Fruit fly (Drosophila melanogaster) whole organism: Measurements from ENCODE around the gene CG9426.

Experiments used
- CG8478 ChIP-seq: fragments of >200 bp; optimal IDR thresholded peaks from 2 replicates; lab custom pipeline; 2018; ENCODE audit warnings: inconsistent platforms
- Dll ChIP-seq: fragments of >200 bp; optimal IDR thresholded peaks from 2 replicates; lab custom pipeline; 2017
- EcR ChIP-seq, 2 experiments: fragments of >200 bp; optimal IDR thresholded peaks; 2 replicates each; lab custom pipeline; 2017; ENCODE audit warnings: missing biosample characterization in 2 of 2, missing genetic modification characterization in 2 of 2, missing genetic modification reagents in 2 of 2
- pan ChIP-seq: fragments of >200 bp; optimal IDR thresholded peaks from 2 replicates; lab custom pipeline; 2017
- psq ChIP-seq: fragments of >200 bp; optimal IDR thresholded peaks from 2 replicates; lab custom pipeline; 2017
- usp ChIP-seq: fragments of >200 bp; optimal IDR thresholded peaks from 2 replicates; lab custom pipeline; 2017; ENCODE audit warnings: missing biosample characterization, missing genetic modification characterization, mixed read lengths

DNA sequence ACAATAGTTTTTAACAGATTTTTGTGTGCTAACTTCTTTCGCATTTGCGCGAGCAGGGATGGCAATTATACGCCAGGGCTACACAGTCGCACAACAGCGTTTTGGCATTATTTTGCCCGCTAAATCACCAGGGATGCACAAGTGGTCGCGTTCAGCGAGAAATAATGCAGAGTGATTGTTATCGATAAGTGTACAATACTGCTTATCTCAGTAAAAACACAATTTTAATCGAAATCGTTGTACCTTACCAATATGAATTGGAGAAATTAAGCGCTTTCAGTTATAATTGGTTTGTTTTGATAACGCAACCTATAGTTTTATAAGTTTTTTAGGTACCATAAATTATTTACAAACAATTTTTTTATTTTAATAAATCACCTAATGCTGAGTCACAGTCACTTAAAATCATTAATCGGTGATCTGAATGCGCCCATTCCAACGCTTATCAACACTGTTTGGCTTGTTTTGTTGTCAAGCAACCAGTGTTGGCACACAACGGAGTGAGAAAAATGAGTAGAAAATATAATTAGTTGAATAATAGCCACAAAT, 42.9 kb downstream of the CG9426 start, which contains the start of the genes Sfmbt and CG5439:
- TF ChIP-seq Dll (lab: Kevin White, UChicago) (no peak), usp (GFP tag; lab: Kevin White, UChicago) (no peak), pan (lab: Kevin White, UChicago) (no peak), psq (lab: Kevin White, UChicago) (no peak), CG8478 (lab: Kevin White, UChicago) (no peak), EcR (GFP tag; optimal IDR thresholded peaks at IDR 0.05; lab: Kevin White, UChicago) (no peak)
